Fruit fly (Drosophila melanogaster): ENCODE measurements around the gene Rga.
A peak's percentile ranks its signal among the peaks of the same experiment; 100 is the strongest.

Rga gene

dm6 chr3R:5648569-5649476 is 35.9 kb upstream of the Rga start, which contains the start of the genes MTA1-like and Sec23 (continued):
- peak; percentile 26 for TF ChIP-seq CG11723 (GFP tag; optimal IDR thresholded peaks at IDR 0.05)
- TF ChIP-seq BtbVII (GFP tag; optimal IDR thresholded peaks at IDR 0.05) = no peak
- TF ChIP-seq her (GFP tag; optimal IDR thresholded peaks at IDR 0.05) = no peak
- TF ChIP-seq CG31365 (tag; optimal IDR thresholded peaks at IDR 0.05) = no peak
- TF ChIP-seq sim (GFP tag; IDR thresholded peaks at IDR 0.05) = no peak
- TF ChIP-seq ci (GFP tag; IDR thresholded peaks at IDR 0.05) = no peak
- no peak for TF ChIP-seq CG3726 (GFP tag; IDR thresholded peaks at IDR 0.05)
- peak; percentile 56 for TF ChIP-seq CG9215 (GFP tag; IDR thresholded peaks at IDR 0.05)
- peak; percentile 8 for TF ChIP-seq trh (GFP tag; optimal IDR thresholded peaks at IDR 0.05)
- peak; percentile 66 for TF ChIP-seq CG10543 (GFP tag; optimal IDR thresholded peaks at IDR 0.05)
- TF ChIP-seq CG10979 (tag; optimal IDR thresholded peaks at IDR 0.05) = peak; percentile 37
- no peak for TF ChIP-seq CG12236 (GFP tag; optimal IDR thresholded peaks at IDR 0.05)
- peak; percentile 65 for TF ChIP-seq CG30403 (GFP tag; optimal IDR thresholded peaks at IDR 0.05)
- TF ChIP-seq CG4617 (GFP tag; optimal IDR thresholded peaks at IDR 0.05; ENCODE audit: borderline replicate concordance) = no peak
- TF ChIP-seq CTCF (GFP tag; optimal IDR thresholded peaks at IDR 0.05) = peak; percentile 35
- TF ChIP-seq Hand (GFP tag; optimal IDR thresholded peaks at IDR 0.05) = no peak
- no peak for TF ChIP-seq CG33213 (GFP tag; optimal IDR thresholded peaks at IDR 0.05)
- TF ChIP-seq CG12769 (tag; optimal IDR thresholded peaks at IDR 0.05) = no peak
- peak; percentile 73; the same call in 2 of the 4 replicates for TF ChIP-seq Gug (GFP tag; IDR thresholded peaks at IDR 0.05)
- peak; percentile 48 for TF ChIP-seq CG33557 (GFP tag; optimal IDR thresholded peaks at IDR 0.05)
- peak; percentile 74; the same call in 2 of the 3 replicates for TF ChIP-seq CG7963 (GFP tag; IDR thresholded peaks at IDR 0.05; ENCODE audit: partially characterized antibody)
- no peak for TF ChIP-seq B-H1 (GFP tag; IDR thresholded peaks at IDR 0.05)
- no peak for TF ChIP-seq Adf1 (GFP tag; IDR thresholded peaks at IDR 0.05)
- no peak for TF ChIP-seq en (GFP tag; optimal IDR thresholded peaks at IDR 0.05)
- TF ChIP-seq dmrt99B (tag; optimal IDR thresholded peaks at IDR 0.05) = peak; percentile 51
- TF ChIP-seq Trl (optimal IDR thresholded peaks at IDR 0.05) = no peak
- peak; percentile 14 for TF ChIP-seq Trl (GFP tag; optimal IDR thresholded peaks at IDR 0.05)
- TF ChIP-seq CG6654 (GFP tag; optimal IDR thresholded peaks at IDR 0.05) = no peak
- TF ChIP-seq CG2199 (GFP tag; IDR thresholded peaks at IDR 0.05) = no peak
- TF ChIP-seq CG12155 (GFP tag; optimal IDR thresholded peaks at IDR 0.05) = peak; percentile 33
- TF ChIP-seq CG14050 (GFP tag; IDR thresholded peaks at IDR 0.05) = no peak
- no peak for TF ChIP-seq odd (GFP tag; optimal IDR thresholded peaks at IDR 0.05)
- TF ChIP-seq GATAe (GFP tag; conservative IDR thresholded peaks at IDR 0.05) = no peak
- peak; percentile 22 for TF ChIP-seq CG9609 (GFP tag; optimal IDR thresholded peaks at IDR 0.05)
- TF ChIP-seq CG6683 (GFP tag; optimal IDR thresholded peaks at IDR 0.05) = no peak
- peak; percentile 8 for TF ChIP-seq CG17912 (GFP tag; optimal IDR thresholded peaks at IDR 0.05)
- TF ChIP-seq Pdp1 (GFP tag; optimal IDR thresholded peaks at IDR 0.05) = peak in 1 of 2 experiments; percentile 22
- TF ChIP-seq sr (GFP tag; IDR thresholded peaks at IDR 0.05) = no peak
- peak; percentile 46 for TF ChIP-seq CG13296 (GFP tag; optimal IDR thresholded peaks at IDR 0.05)
- peak; percentile 68 for TF ChIP-seq CG13424 (tag; optimal IDR thresholded peaks at IDR 0.05)
- TF ChIP-seq CG31441 (GFP tag; IDR thresholded peaks at IDR 0.05) = peak; percentile 74
- TF ChIP-seq zfh2 (GFP tag; optimal IDR thresholded peaks at IDR 0.05) = peak; percentile 54
- TF ChIP-seq Rx (GFP tag; IDR thresholded peaks at IDR 0.05) = no peak
- no peak for TF ChIP-seq Hmx (GFP tag; optimal IDR thresholded peaks at IDR 0.05)
- TF ChIP-seq tna (GFP tag; IDR thresholded peaks at IDR 0.05; ENCODE audit: partially characterized antibody) = peak; percentile 80
- no peak for TF ChIP-seq NC2α (GFP tag; optimal IDR thresholded peaks at IDR 0.05)
- peak; percentile 92 for TF ChIP-seq HLH4C (GFP tag; IDR thresholded peaks at IDR 0.05; ENCODE audit: partially characterized antibody)
- TF ChIP-seq CG17802 (tag; optimal IDR thresholded peaks at IDR 0.05) = peak; percentile 27
- peak; percentile 9 for TF ChIP-seq nerfin-1 (tag; optimal IDR thresholded peaks at IDR 0.05)
- TF ChIP-seq Dip2 (GFP tag; IDR thresholded peaks at IDR 0.05) = no peak

Data from whole organism, embryonic.